Worm (Caenorhabditis elegans) whole organism, L3 larva: ENCODE measurements around the gene abf-4.

Experiments
- R02D3.7 ChIP-seq: fragments of 150-350 bp; optimal IDR thresholded peaks from 2 replicates; lab custom pipeline; 2014; ENCODE audit warnings: missing biosample characterization, missing genetic modification characterization
- ZK546.5 ChIP-seq: sonication (generic microtip); optimal IDR thresholded peaks from 2 replicates; lab custom pipeline; 2017; ENCODE audit warnings: missing biosample characterization, missing genetic modification characterization
- ama-1 ChIP-seq: fragments of 150-350 bp; optimal IDR thresholded peaks from 2 replicates; lab custom pipeline; 2018
- ceh-16 ChIP-seq: sonication (generic microtip); optimal IDR thresholded peaks from 2 replicates; lab custom pipeline; 2017; ENCODE audit warnings: missing biosample characterization, missing genetic modification characterization
- ceh-28 ChIP-seq: fragments of 150-350 bp; optimal IDR thresholded peaks from 2 replicates; lab custom pipeline; 2014; ENCODE audit warnings: missing biosample characterization, missing genetic modification reagents, missing genetic modification characterization
- ceh-82 ChIP-seq: fragments of 150-350 bp; optimal IDR thresholded peaks from 2 replicates; lab custom pipeline; 2014; ENCODE audit warnings: missing biosample characterization, missing genetic modification characterization
- ceh-9 ChIP-seq: sonication (generic microtip); optimal IDR thresholded peaks from 2 replicates; lab custom pipeline; 2018; ENCODE audit warnings: missing biosample characterization, missing genetic modification characterization
- daf-12 ChIP-seq: fragments of 150-350 bp; optimal IDR thresholded peaks from 2 replicates; lab custom pipeline; 2014; ENCODE audit warnings: missing biosample characterization, missing genetic modification reagents, missing genetic modification characterization
- egl-27 ChIP-seq: sonication (generic microtip); optimal IDR thresholded peaks from 4 replicates; lab custom pipeline; 2017; ENCODE audit warnings: missing biosample characterization, missing genetic modification reagents, missing genetic modification characterization
- egl-5 ChIP-seq: fragments of 150-350 bp; optimal IDR thresholded peaks from 2 replicates; lab custom pipeline; 2017; ENCODE audit warnings: missing biosample characterization, missing genetic modification reagents, missing genetic modification characterization, inconsistent platforms
- elt-3 ChIP-seq, 3 experiments: fragments of 150-350 bp in 1 of 3; sonication (generic microtip) in 2 of 3; optimal IDR thresholded peaks; 2 replicates in 2 of 3; 4 replicates in 1 of 3; lab custom pipeline; 2014 to 2017; ENCODE audit warnings: missing biosample characterization in 3 of 3, missing genetic modification characterization in 3 of 3
- fkh-10 ChIP-seq: sonication (generic microtip); optimal IDR thresholded peaks from 2 replicates; lab custom pipeline; 2017; ENCODE audit warnings: missing biosample characterization, missing genetic modification reagents, missing genetic modification characterization
- fkh-2 ChIP-seq: fragments of 150-350 bp; optimal IDR thresholded peaks from 2 replicates; lab custom pipeline; 2014; ENCODE audit warnings: missing biosample characterization, missing genetic modification reagents, missing genetic modification characterization
- fos-1 ChIP-seq: fragments of 150-350 bp; optimal IDR thresholded peaks from 2 replicates; lab custom pipeline; 2014; ENCODE audit warnings: missing biosample characterization, missing genetic modification characterization
- hmg-11 ChIP-seq: sonication (generic microtip); optimal IDR thresholded peaks from 2 replicates; lab custom pipeline; 2016; ENCODE audit warnings: missing genetic modification characterization, missing compliant biosample characterization
- jun-1 ChIP-seq: fragments of 150-350 bp; optimal IDR thresholded peaks from 2 replicates; lab custom pipeline; 2014; ENCODE audit warnings: missing biosample characterization, missing genetic modification reagents, missing genetic modification characterization
- lin-15B ChIP-seq: fragments of 150-350 bp; optimal IDR thresholded peaks from 2 replicates; lab custom pipeline; 2014; ENCODE audit warnings: missing biosample characterization, missing genetic modification characterization
- lin-39 ChIP-seq: fragments of 150-350 bp; optimal IDR thresholded peaks from 2 replicates; lab custom pipeline; 2018; ENCODE audit warnings: missing biosample characterization, missing genetic modification reagents, missing genetic modification characterization
- lsy-12 ChIP-seq: sonication (generic microtip); optimal IDR thresholded peaks from 2 replicates; lab custom pipeline; 2016; ENCODE audit warnings: mild to moderate bottlenecking, missing genetic modification characterization, missing compliant biosample characterization
- mdl-1 ChIP-seq: fragments of 150-350 bp; optimal IDR thresholded peaks from 2 replicates; lab custom pipeline; 2014; ENCODE audit warnings: missing biosample characterization, missing genetic modification characterization
- mml-1 ChIP-seq: fragments of 150-350 bp; sonication (generic microtip); optimal IDR thresholded peaks from 3 replicates; lab custom pipeline; 2014; ENCODE audit warnings: missing biosample characterization, missing genetic modification characterization
- nfya-1 ChIP-seq: sonication (generic microtip); optimal IDR thresholded peaks from 2 replicates; lab custom pipeline; 2017; ENCODE audit warnings: missing genetic modification characterization, mild to moderate bottlenecking, missing compliant biosample characterization, antibody characterized with exemption, moderate library complexity; ENCODE audit not compliant: insufficient read depth
- nhr-11 ChIP-seq: fragments of 150-350 bp; optimal IDR thresholded peaks from 2 replicates; lab custom pipeline; 2014; ENCODE audit warnings: missing biosample characterization, missing genetic modification characterization
- nhr-23 ChIP-seq: fragments of 150-350 bp; optimal IDR thresholded peaks from 2 replicates; lab custom pipeline; 2014; ENCODE audit warnings: missing biosample characterization, missing genetic modification reagents, missing genetic modification characterization
- nhr-237 ChIP-seq: fragments of 150-350 bp; optimal IDR thresholded peaks from 2 replicates; lab custom pipeline; 2014; ENCODE audit warnings: missing biosample characterization, missing genetic modification characterization
- nhr-25 ChIP-seq: sonication (generic microtip); optimal IDR thresholded peaks from 2 replicates; lab custom pipeline; 2017; ENCODE audit warnings: missing biosample characterization, missing genetic modification characterization
- nhr-28 ChIP-seq: fragments of 150-350 bp; optimal IDR thresholded peaks from 2 replicates; lab custom pipeline; 2014; ENCODE audit warnings: missing biosample characterization, missing genetic modification characterization
- nhr-43 ChIP-seq: sonication (generic microtip); optimal IDR thresholded peaks from 2 replicates; lab custom pipeline; 2016; ENCODE audit warnings: mild to moderate bottlenecking, missing genetic modification characterization, missing compliant biosample characterization; ENCODE audit not compliant: poor library complexity, severe bottlenecking
- nhr-76 ChIP-seq: fragments of 150-350 bp; sonication (generic microtip); optimal IDR thresholded peaks from 5 replicates; lab custom pipeline; 2014; ENCODE audit warnings: missing biosample characterization, missing genetic modification characterization
- sea-2 ChIP-seq: fragments of 150-350 bp; sonication (generic microtip); optimal IDR thresholded peaks from 4 replicates; lab custom pipeline; 2014; ENCODE audit warnings: missing biosample characterization, missing genetic modification reagents, missing genetic modification characterization
- snpc-4 ChIP-seq: fragments of 150-350 bp; optimal IDR thresholded peaks from 2 replicates; lab custom pipeline; 2014; ENCODE audit warnings: missing biosample characterization, missing genetic modification characterization
- tbx-2 ChIP-seq: sonication (generic microtip); optimal IDR thresholded peaks from 2 replicates; lab custom pipeline; 2016; ENCODE audit warnings: mild to moderate bottlenecking, missing genetic modification characterization, missing compliant biosample characterization
- unc-39 ChIP-seq: sonication (generic microtip); optimal IDR thresholded peaks from 4 replicates; lab custom pipeline; 2017; ENCODE audit warnings: missing biosample characterization, missing genetic modification characterization
- unc-62 ChIP-seq: fragments of 150-350 bp; sonication (generic microtip); optimal IDR thresholded peaks from 4 replicates; lab custom pipeline; 2014; ENCODE audit warnings: missing biosample characterization, missing genetic modification reagents, missing genetic modification characterization
- zag-1 ChIP-seq: fragments of 150-350 bp; optimal IDR thresholded peaks from 2 replicates; lab custom pipeline; 2014; ENCODE audit warnings: missing biosample characterization, missing genetic modification characterization
- ztf-11 ChIP-seq: fragments of 150-350 bp; optimal IDR thresholded peaks from 2 replicates; lab custom pipeline; 2014; ENCODE audit warnings: missing biosample characterization, missing genetic modification characterization
- ztf-4 ChIP-seq: fragments of 150-350 bp; optimal IDR thresholded peaks from 2 replicates; lab custom pipeline; 2014; ENCODE audit warnings: missing biosample characterization, missing genetic modification characterization

The abf-4 gene

ce11 chrV:20599795-20600194, 41.6 kb upstream of the abf-4 start, which contains the start of gene col-163:
TSS of gene col-163 (plus strand) at chrV:20600095.
- no peak for TF ChIP-seq nhr-11 (tag; lab: Kevin White, UChicago)
- no peak for TF ChIP-seq lsy-12 (tag; lab: Kevin White, UChicago)

ce11 chrV:20597076-20597475, 38.9 kb upstream of the abf-4 start, which contains the start of gene F46B3.1:
TSS of gene F46B3.1 (minus strand) at chrV:20597176.
- TF ChIP-seq hmg-11 (tag; lab: Kevin White, UChicago) (no peak), fkh-10 (GFP tag; lab: Kevin White, UChicago) (no peak), mml-1 (tag; lab: Kevin White, UChicago) (no peak), jun-1 (tag; lab: Kevin White, UChicago) (no peak), egl-5 (tag; lab: Kevin White, UChicago) (no peak), ceh-16 (tag; lab: Kevin White, UChicago) (no peak), egl-27 (no peak), unc-62 (no peak), nhr-76 (tag; lab: Kevin White, UChicago) (no peak), lin-15B (no peak), nhr-28 (tag; lab: Kevin White, UChicago) (no peak), ceh-28 (tag; lab: Kevin White, UChicago) (no peak), nhr-25 (tag; lab: Kevin White, UChicago) (no peak), tbx-2 (tag; lab: Kevin White, UChicago) (no peak), ama-1 (lab: Kevin White, UChicago) (no peak)

ce11 chrV:20595653-20596052, 37.5 kb upstream of the abf-4 start, which contains the start of gene F26F2.11:
TSS of gene F26F2.11 (minus strand) at chrV:20595753.
- TF ChIP-seq daf-12 (tag; lab: Kevin White, UChicago) (no peak), nhr-23 (tag; lab: Kevin White, UChicago) (no peak), tbx-2 (tag; lab: Kevin White, UChicago) (no peak), fkh-2 (tag; lab: Kevin White, UChicago) (no peak), elt-3 (tag; optimal IDR thresholded peaks at IDR 0.05; lab: Kevin White, UChicago) (no peak), lin-15B (no peak), fkh-10 (GFP tag; lab: Kevin White, UChicago) (no peak), fos-1 (tag; lab: Kevin White, UChicago) (no peak), nhr-28 (tag; lab: Kevin White, UChicago) (no peak), zag-1 (tag; lab: Kevin White, UChicago) (no peak), ceh-16 (tag; lab: Kevin White, UChicago) (no peak), R02D3.7 (tag; lab: Kevin White, UChicago) (no peak), lsy-12 (tag; lab: Kevin White, UChicago) (no peak), nfya-1 (no peak), ztf-4 (no peak), ZK546.5 (tag; lab: Kevin White, UChicago) (no peak), mdl-1 (tag; lab: Kevin White, UChicago) (no peak), nhr-76 (tag; lab: Kevin White, UChicago) (no peak), ceh-82 (tag; lab: Kevin White, UChicago) (no peak), unc-39 (tag; lab: Kevin White, UChicago) (no peak)

- TF ChIP-seq lin-39 (tag; lab: Kevin White, UChicago): no peak
- TF ChIP-seq elt-3 (tag; optimal IDR thresholded peaks at IDR 0.05; lab: Kevin White, UChicago): no peak
- TF ChIP-seq nfya-1: no peak
- TF ChIP-seq nhr-237 (tag; lab: Kevin White, UChicago): no peak
- no peak for TF ChIP-seq snpc-4 (tag; lab: Kevin White, UChicago)
- no peak for TF ChIP-seq ceh-9 (tag; lab: Kevin White, UChicago)
- no peak for TF ChIP-seq sea-2 (GFP tag; lab: Kevin White, UChicago)
- TF ChIP-seq jun-1 (tag; lab: Kevin White, UChicago): no peak
- TF ChIP-seq ceh-82 (tag; lab: Kevin White, UChicago): no peak
- TF ChIP-seq nhr-43 (tag; lab: Kevin White, UChicago): no peak
- no peak for TF ChIP-seq nhr-76 (tag; lab: Kevin White, UChicago)
- TF ChIP-seq ztf-11 (tag; lab: Kevin White, UChicago): no peak
- TF ChIP-seq ceh-16 (tag; lab: Kevin White, UChicago): no peak
- no peak for TF ChIP-seq fkh-2 (tag; lab: Kevin White, UChicago)
- TF ChIP-seq nhr-23 (tag; lab: Kevin White, UChicago): no peak
- no peak for TF ChIP-seq mml-1 (tag; lab: Kevin White, UChicago)
- TF ChIP-seq ZK546.5 (tag; lab: Kevin White, UChicago): no peak
- TF ChIP-seq, all 47 proteins: peak for 0
Measured at ce11 chrV:20594746-20595145, 36.6 kb upstream of the abf-4 start, which contains the start of gene F26F2.10. TSS of gene F26F2.10 (minus strand) at chrV:20594846.
